Worm (Caenorhabditis elegans) whole organism, L2 larva: Measurements from ENCODE around the gene F17C11.4.

Experiments used
- blmp-1 ChIP-seq: sonication (generic microtip); optimal IDR thresholded peaks from 2 replicates; lab custom pipeline; 2017; ENCODE audit warnings: missing genetic modification characterization, mild to moderate bottlenecking, missing compliant biosample characterization, antibody characterized with exemption, moderate library complexity; ENCODE audit not compliant: insufficient read depth
- ceh-82 ChIP-seq: fragments of 150-350 bp; optimal IDR thresholded peaks from 2 replicates; lab custom pipeline; 2014; ENCODE audit warnings: missing biosample characterization, missing genetic modification characterization
- elt-3 ChIP-seq: sonication (generic microtip); optimal IDR thresholded peaks from 2 replicates; lab custom pipeline; 2017; ENCODE audit warnings: missing biosample characterization, missing genetic modification characterization
- fos-1 ChIP-seq: fragments of 150-350 bp; optimal IDR thresholded peaks from 2 replicates; lab custom pipeline; 2014; ENCODE audit warnings: missing biosample characterization, missing genetic modification characterization
- gmeb-1 ChIP-seq: fragments of 150-350 bp; optimal IDR thresholded peaks from 2 replicates; lab custom pipeline; 2014; ENCODE audit warnings: missing biosample characterization, missing genetic modification characterization
- nhr-11 ChIP-seq: fragments of 150-350 bp; optimal IDR thresholded peaks from 2 replicates; lab custom pipeline; 2014; ENCODE audit warnings: missing biosample characterization, missing genetic modification characterization
- nhr-237 ChIP-seq: fragments of 150-350 bp; optimal IDR thresholded peaks from 2 replicates; lab custom pipeline; 2014; ENCODE audit warnings: missing biosample characterization, missing genetic modification characterization
- snpc-4 ChIP-seq: fragments of 150-350 bp; optimal IDR thresholded peaks from 2 replicates; lab custom pipeline; 2014; ENCODE audit warnings: missing biosample characterization, missing genetic modification characterization
- ztf-11 ChIP-seq: sonication (generic microtip); optimal IDR thresholded peaks from 2 replicates; lab custom pipeline; 2017; ENCODE audit warnings: missing biosample characterization, missing genetic modification characterization

- TF ChIP-seq ztf-11 (tag; lab: Kevin White, UChicago) (no peak), nhr-237 (tag; lab: Kevin White, UChicago) (no peak), elt-3 (tag; lab: Kevin White, UChicago) (no peak), gmeb-1 (tag; lab: Kevin White, UChicago) (no peak), snpc-4 (tag; lab: Kevin White, UChicago) (no peak), ceh-82 (tag; lab: Kevin White, UChicago) (no peak), fos-1 (no peak), blmp-1 (tag; lab: Kevin White, UChicago) (no peak), nhr-11 (tag; lab: Kevin White, UChicago) (no peak)
Observed at ce11 chrV:10991789-10992188, 40.1 kb downstream of the F17C11.4 start, which contains the start of gene frpr-9.
